Worm (Caenorhabditis elegans) whole organism, dauer: ENCODE results near the gene yju-2.

ENCODE experiments used
- unc-62 ChIP-seq: sonication (generic microtip); optimal IDR thresholded peaks from 2 replicates; lab custom pipeline; 2017; ENCODE audit warnings: missing biosample characterization, missing genetic modification reagents, missing genetic modification characterization

The yju-2 gene

ce11 chrIII:7223029-7223428, 38.9 kb downstream of the yju-2 start, which contains the start of gene der-2:
TSS of gene der-2 (minus strand) at chrIII:7223129.
- no peak for TF ChIP-seq unc-62 (GFP tag; lab: Kevin White, UChicago)

- TF ChIP-seq unc-62 (GFP tag; lab: Kevin White, UChicago): no peak
Measured at ce11 chrIII:7226607-7227006, 42.5 kb downstream of the yju-2 start, which contains the start of gene hsp-75. TSS of gene hsp-75 (minus strand) at chrIII:7226707.

- no peak for TF ChIP-seq unc-62 (GFP tag; lab: Kevin White, UChicago)
Measured at ce11 chrIII:7229687-7230086, 45.6 kb downstream of the yju-2 start, which contains the start of gene R151.8. TSS of gene R151.8 (minus strand) at chrIII:7229787.

- TF ChIP-seq unc-62 (GFP tag; lab: Kevin White, UChicago): no peak
Measured at ce11 chrIII:7230841-7231240, 46.7 kb downstream of the yju-2 start, which contains the start of gene R151.10. TSS of gene R151.10 (minus strand) at chrIII:7230941.

- no peak for TF ChIP-seq unc-62 (GFP tag; lab: Kevin White, UChicago)
Measured at ce11 chrIII:7232782-7233181, 48.6 kb downstream of the yju-2 start, which contains the start of gene adr-2. TSS of gene adr-2 (minus strand) at chrIII:7232882.

- TF ChIP-seq unc-62 (GFP tag; lab: Kevin White, UChicago): no peak
Measured at ce11 chrIII:7234148-7234547, 50.0 kb downstream of the yju-2 start, which contains the start of gene ndus-8. TSS of gene ndus-8 (minus strand) at chrIII:7234202.
